Worm (Caenorhabditis elegans): ENCODE results near the gene F41F3.9.

The F41F3.9 gene

ce11 chrV:4692382-4693281, 37.4 kb downstream of the F41F3.9 start, which contains the start of gene cpg-8:
cpg-8 (minus strand) TSS chrV:4692432.
- no peak for TF ChIP-seq lin-13 (tag; optimal IDR thresholded peaks at IDR 0.05)
- TF ChIP-seq hlh-1 (tag; optimal IDR thresholded peaks at IDR 0.05) = no peak
- TF ChIP-seq ceh-43 (GFP tag; optimal IDR thresholded peaks at IDR 0.05) = no peak
- TF ChIP-seq nhr-2 (tag; optimal IDR thresholded peaks at IDR 0.05) = no peak
- no peak for TF ChIP-seq ceh-83 (GFP tag; optimal IDR thresholded peaks at IDR 0.05)

ce11 chrV:4693282-4693588, 38.0 kb downstream of the F41F3.9 start:
- TF ChIP-seq hlh-1 (tag; optimal IDR thresholded peaks at IDR 0.05) (peak; percentile 43), M03D4.4 (tag; optimal IDR thresholded peaks at IDR 0.05) (no peak)

- TF ChIP-seq mab-5 (tag; optimal IDR thresholded peaks at IDR 0.05) (no peak), bed-3 (GFP tag; optimal IDR thresholded peaks at IDR 0.05) (no peak), zip-8 (tag; optimal IDR thresholded peaks at IDR 0.05) (no peak), cnd-1 (tag; optimal IDR thresholded peaks at IDR 0.05) (no peak), ztf-11 (tag; optimal IDR thresholded peaks at IDR 0.05) (no peak), elt-1 (tag; optimal IDR thresholded peaks at IDR 0.05; ENCODE audit: borderline replicate concordance, insufficient read depth) (peak; percentile 92)
Observed at ce11 chrV:4694466-4695092, 39.3 kb downstream of the F41F3.9 start.

- TF ChIP-seq flh-1 (GFP tag; optimal IDR thresholded peaks at IDR 0.05) = no peak
- peak; percentile 52 for TF ChIP-seq elt-1 (tag; optimal IDR thresholded peaks at IDR 0.05; ENCODE audit: borderline replicate concordance, insufficient read depth)
- peak; percentile 82 for TF ChIP-seq elt-3 (tag; optimal IDR thresholded peaks at IDR 0.05)
Observed at ce11 chrV:4698675-4699074, 43.4 kb downstream of the F41F3.9 start.

- TF ChIP-seq tbx-8 (GFP tag; optimal IDR thresholded peaks at IDR 0.05) (no peak), bed-3 (GFP tag; optimal IDR thresholded peaks at IDR 0.05) (no peak), lin-13 (tag; optimal IDR thresholded peaks at IDR 0.05) (no peak)
Observed at ce11 chrV:4700189-4700588, 44.9 kb downstream of the F41F3.9 start, which contains the start of gene ZC266.1. ZC266.1 (minus strand) TSS chrV:4700289.

All from whole organism, mixed stage, embryonic.